Worm (Caenorhabditis elegans) whole organism, L3 larva: ENCODE measurements around the gene W02H5.2.

ENCODE experiments used
- R02D3.7 ChIP-seq: fragments of 150-350 bp; optimal IDR thresholded peaks from 2 replicates; lab custom pipeline; 2014; ENCODE audit warnings: missing biosample characterization, missing genetic modification characterization
- aly-2 ChIP-seq: fragments of 150-350 bp; optimal IDR thresholded peaks from 2 replicates; lab custom pipeline; 2014; ENCODE audit warnings: missing biosample characterization, missing genetic modification characterization
- ama-1 ChIP-seq: fragments of 150-350 bp; optimal IDR thresholded peaks from 2 replicates; lab custom pipeline; 2018
- ceh-28 ChIP-seq: fragments of 150-350 bp; optimal IDR thresholded peaks from 2 replicates; lab custom pipeline; 2014; ENCODE audit warnings: missing biosample characterization, missing genetic modification reagents, missing genetic modification characterization
- ceh-82 ChIP-seq: fragments of 150-350 bp; optimal IDR thresholded peaks from 2 replicates; lab custom pipeline; 2014; ENCODE audit warnings: missing biosample characterization, missing genetic modification characterization
- ceh-9 ChIP-seq: sonication (generic microtip); optimal IDR thresholded peaks from 2 replicates; lab custom pipeline; 2018; ENCODE audit warnings: missing biosample characterization, missing genetic modification characterization
- daf-12 ChIP-seq: fragments of 150-350 bp; optimal IDR thresholded peaks from 2 replicates; lab custom pipeline; 2014; ENCODE audit warnings: missing biosample characterization, missing genetic modification reagents, missing genetic modification characterization
- egl-27 ChIP-seq: sonication (generic microtip); optimal IDR thresholded peaks from 4 replicates; lab custom pipeline; 2017; ENCODE audit warnings: missing biosample characterization, missing genetic modification reagents, missing genetic modification characterization
- elt-2 ChIP-seq: sonication (generic microtip); optimal IDR thresholded peaks from 2 replicates; lab custom pipeline; 2016; ENCODE audit warnings: missing genetic modification reagents, mild to moderate bottlenecking, missing genetic modification characterization, missing compliant biosample characterization
- elt-3 ChIP-seq, 3 experiments: fragments of 150-350 bp in 1 of 3; sonication (generic microtip) in 2 of 3; optimal IDR thresholded peaks; 2 replicates in 2 of 3; 4 replicates in 1 of 3; lab custom pipeline; 2014 to 2017; ENCODE audit warnings: missing biosample characterization in 3 of 3, missing genetic modification characterization in 3 of 3
- fkh-10 ChIP-seq: sonication (generic microtip); optimal IDR thresholded peaks from 2 replicates; lab custom pipeline; 2017; ENCODE audit warnings: missing biosample characterization, missing genetic modification reagents, missing genetic modification characterization
- fkh-2 ChIP-seq: fragments of 150-350 bp; optimal IDR thresholded peaks from 2 replicates; lab custom pipeline; 2014; ENCODE audit warnings: missing biosample characterization, missing genetic modification reagents, missing genetic modification characterization
- hmg-11 ChIP-seq: sonication (generic microtip); optimal IDR thresholded peaks from 2 replicates; lab custom pipeline; 2016; ENCODE audit warnings: missing genetic modification characterization, missing compliant biosample characterization
- jun-1 ChIP-seq: fragments of 150-350 bp; optimal IDR thresholded peaks from 2 replicates; lab custom pipeline; 2014; ENCODE audit warnings: missing biosample characterization, missing genetic modification reagents, missing genetic modification characterization
- lin-15B ChIP-seq: fragments of 150-350 bp; optimal IDR thresholded peaks from 2 replicates; lab custom pipeline; 2014; ENCODE audit warnings: missing biosample characterization, missing genetic modification characterization
- lin-39 ChIP-seq: fragments of 150-350 bp; optimal IDR thresholded peaks from 2 replicates; lab custom pipeline; 2018; ENCODE audit warnings: missing biosample characterization, missing genetic modification reagents, missing genetic modification characterization
- lsy-12 ChIP-seq: sonication (generic microtip); optimal IDR thresholded peaks from 2 replicates; lab custom pipeline; 2016; ENCODE audit warnings: mild to moderate bottlenecking, missing genetic modification characterization, missing compliant biosample characterization
- mdl-1 ChIP-seq: fragments of 150-350 bp; optimal IDR thresholded peaks from 2 replicates; lab custom pipeline; 2014; ENCODE audit warnings: missing biosample characterization, missing genetic modification characterization
- mml-1 ChIP-seq: fragments of 150-350 bp; sonication (generic microtip); optimal IDR thresholded peaks from 3 replicates; lab custom pipeline; 2014; ENCODE audit warnings: missing biosample characterization, missing genetic modification characterization
- nfya-1 ChIP-seq: sonication (generic microtip); optimal IDR thresholded peaks from 2 replicates; lab custom pipeline; 2017; ENCODE audit warnings: missing genetic modification characterization, mild to moderate bottlenecking, missing compliant biosample characterization, antibody characterized with exemption, moderate library complexity; ENCODE audit not compliant: insufficient read depth
- nhr-11 ChIP-seq: fragments of 150-350 bp; optimal IDR thresholded peaks from 2 replicates; lab custom pipeline; 2014; ENCODE audit warnings: missing biosample characterization, missing genetic modification characterization
- nhr-12 ChIP-seq: fragments of 150-350 bp; optimal IDR thresholded peaks from 2 replicates; lab custom pipeline; 2014; ENCODE audit warnings: missing biosample characterization, missing genetic modification characterization
- nhr-25 ChIP-seq: sonication (generic microtip); optimal IDR thresholded peaks from 2 replicates; lab custom pipeline; 2017; ENCODE audit warnings: missing biosample characterization, missing genetic modification characterization
- nhr-43 ChIP-seq: sonication (generic microtip); optimal IDR thresholded peaks from 2 replicates; lab custom pipeline; 2016; ENCODE audit warnings: mild to moderate bottlenecking, missing genetic modification characterization, missing compliant biosample characterization; ENCODE audit not compliant: poor library complexity, severe bottlenecking
- nhr-67 ChIP-seq: fragments of 150-350 bp; optimal IDR thresholded peaks from 2 replicates; lab custom pipeline; 2014; ENCODE audit warnings: missing biosample characterization, missing genetic modification characterization
- nhr-76 ChIP-seq: fragments of 150-350 bp; sonication (generic microtip); optimal IDR thresholded peaks from 5 replicates; lab custom pipeline; 2014; ENCODE audit warnings: missing biosample characterization, missing genetic modification characterization
- pha-4 ChIP-seq: fragments of 150-350 bp; optimal IDR thresholded peaks from 2 replicates; lab custom pipeline; 2014; ENCODE audit warnings: missing biosample characterization, missing genetic modification reagents, missing genetic modification characterization
- pqm-1 ChIP-seq: fragments of 150-350 bp; optimal IDR thresholded peaks from 2 replicates; lab custom pipeline; 2017; ENCODE audit warnings: missing biosample characterization, missing genetic modification characterization, inconsistent platforms
- skn-1 ChIP-seq: fragments of 150-350 bp; optimal IDR thresholded peaks from 2 replicates; lab custom pipeline; 2014; ENCODE audit warnings: missing biosample characterization, missing genetic modification characterization
- snpc-4 ChIP-seq: fragments of 150-350 bp; optimal IDR thresholded peaks from 2 replicates; lab custom pipeline; 2014; ENCODE audit warnings: missing biosample characterization, missing genetic modification characterization
- tbx-2 ChIP-seq: sonication (generic microtip); optimal IDR thresholded peaks from 2 replicates; lab custom pipeline; 2016; ENCODE audit warnings: mild to moderate bottlenecking, missing genetic modification characterization, missing compliant biosample characterization
- unc-39 ChIP-seq: sonication (generic microtip); optimal IDR thresholded peaks from 4 replicates; lab custom pipeline; 2017; ENCODE audit warnings: missing biosample characterization, missing genetic modification characterization
- unc-62 ChIP-seq: fragments of 150-350 bp; sonication (generic microtip); optimal IDR thresholded peaks from 4 replicates; lab custom pipeline; 2014; ENCODE audit warnings: missing biosample characterization, missing genetic modification reagents, missing genetic modification characterization
- zag-1 ChIP-seq: fragments of 150-350 bp; optimal IDR thresholded peaks from 2 replicates; lab custom pipeline; 2014; ENCODE audit warnings: missing biosample characterization, missing genetic modification characterization
- ztf-11 ChIP-seq: fragments of 150-350 bp; optimal IDR thresholded peaks from 2 replicates; lab custom pipeline; 2014; ENCODE audit warnings: missing biosample characterization, missing genetic modification characterization
- ztf-4 ChIP-seq: fragments of 150-350 bp; optimal IDR thresholded peaks from 2 replicates; lab custom pipeline; 2014; ENCODE audit warnings: missing biosample characterization, missing genetic modification characterization

Gene W02H5.2

ce11 chrV:2647222-2647796, 8.2 kb downstream of the W02H5.2 start:
- TF ChIP-seq nfya-1: peak; percentile 86
- no peak for TF ChIP-seq ztf-11 (tag; lab: Kevin White, UChicago)

- TF ChIP-seq snpc-4 (no peak), nhr-43 (tag; lab: Kevin White, UChicago) (no peak), daf-12 (tag; lab: Kevin White, UChicago) (no peak)
Observed at ce11 chrV:2650980-2651379, 11.8 kb downstream of the W02H5.2 start.

DNA sequence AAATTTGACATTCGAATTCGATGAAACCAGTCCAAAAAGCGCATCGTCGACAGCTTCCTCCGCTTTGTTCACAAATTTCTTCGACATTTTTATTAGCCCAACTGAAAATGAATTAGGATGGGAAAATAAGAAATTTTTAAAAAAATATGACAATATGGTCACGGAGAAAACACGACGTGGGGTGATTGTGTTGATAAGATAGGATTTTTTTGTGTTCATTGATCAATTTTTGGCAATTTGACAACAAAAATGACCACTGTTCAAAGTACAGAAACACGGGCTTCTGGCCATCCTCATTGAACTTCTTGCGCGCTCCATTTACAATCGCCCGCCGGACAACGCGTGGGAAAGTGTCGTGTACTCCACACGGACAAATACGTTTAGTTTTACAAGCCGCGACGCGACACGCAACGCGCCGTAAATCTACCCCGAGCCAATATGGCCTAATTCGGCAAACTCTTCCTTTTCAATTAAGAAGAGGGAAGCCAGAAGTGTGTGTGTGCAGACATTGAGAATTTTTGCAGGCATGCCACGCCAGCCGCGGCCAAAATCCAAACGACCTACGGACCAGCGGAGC, 13.5 kb downstream of the W02H5.2 start, which contains the start of the genes W02H5.8 and angl-1:
W02H5.8 (minus strand) TSS at position 101 of the 577 bp plus-strand sequence.
angl-1 (plus strand) TSS at position 527 of the 577 bp plus-strand sequence.
- TF ChIP-seq lin-39 (tag; lab: Kevin White, UChicago) (no peak), pha-4 (no peak), tbx-2 (tag; lab: Kevin White, UChicago) (no peak), unc-62 (GFP tag; lab: Kevin White, UChicago) (no peak), ceh-9 (no peak), aly-2 (no peak), mml-1 (tag; lab: Kevin White, UChicago) (no peak), elt-3 (tag; optimal IDR thresholded peaks at IDR 0.05; lab: Kevin White, UChicago) (no peak), R02D3.7 (tag; lab: Kevin White, UChicago) (no peak), nhr-25 (no peak), fkh-10 (no peak), skn-1 (tag; lab: Kevin White, UChicago) (no peak), daf-12 (tag; lab: Kevin White, UChicago) (no peak), lsy-12 (tag; lab: Kevin White, UChicago) (no peak), egl-27 (tag; lab: Kevin White, UChicago) (no peak), fkh-2 (tag; lab: Kevin White, UChicago) (no peak), hmg-11 (no peak), ztf-4 (no peak)
- TF ChIP-seq, all 47 proteins: peak for 0

ce11 chrV:2656159-2656558, 17.0 kb downstream of the W02H5.2 start:
- no peak for TF ChIP-seq zag-1 (tag; lab: Kevin White, UChicago)
- TF ChIP-seq jun-1: no peak
- no peak for TF ChIP-seq ceh-9
- no peak for TF ChIP-seq unc-62 (GFP tag; lab: Kevin White, UChicago)
- no peak for TF ChIP-seq nhr-11 (tag; lab: Kevin White, UChicago)
- TF ChIP-seq nhr-76 (tag; lab: Kevin White, UChicago): no peak
- TF ChIP-seq elt-2: peak; percentile 43
- TF ChIP-seq nhr-67: no peak
- no peak for TF ChIP-seq ceh-28 (tag; lab: Kevin White, UChicago)
- no peak for TF ChIP-seq egl-27 (tag; lab: Kevin White, UChicago)
- TF ChIP-seq mml-1 (tag; lab: Kevin White, UChicago): no peak
- no peak for TF ChIP-seq unc-39 (tag; lab: Kevin White, UChicago)
- TF ChIP-seq mdl-1: no peak
- peak; percentile 78 for TF ChIP-seq pha-4
- no peak for TF ChIP-seq ceh-82 (tag; lab: Kevin White, UChicago)
- TF ChIP-seq daf-12 (tag; lab: Kevin White, UChicago): no peak
- no peak for TF ChIP-seq nhr-12 (tag; lab: Kevin White, UChicago)

- TF ChIP-seq nfya-1 (peak; percentile 26), aly-2 (no peak), ama-1 (no peak), lin-15B (tag; lab: Kevin White, UChicago) (peak; percentile 7), pha-4 (peak; percentile 39), pqm-1 (tag; lab: Kevin White, UChicago) (peak; percentile 9), elt-2 (peak; percentile 50)
Observed at ce11 chrV:2657682-2658081, 18.5 kb downstream of the W02H5.2 start.
